Worm (Caenorhabditis elegans) whole organism, late embryonic: Measurements from ENCODE around the gene dhcr-7.

Source experiments
- T23F11.4 ChIP-seq: fragments of 200-800 bp; sonication (Bioruptor generic); optimal IDR thresholded peaks from 2 replicates; lab custom pipeline; 2018; ENCODE audit warnings: mild to moderate bottlenecking, missing genetic modification characterization, missing compliant biosample characterization
- ceh-18 ChIP-seq: sonication (generic microtip); optimal IDR thresholded peaks from 2 replicates; lab custom pipeline; 2016; ENCODE audit warnings: missing genetic modification characterization, missing compliant biosample characterization
- ceh-19 ChIP-seq: fragments of 200-800 bp; sonication (Bioruptor generic); optimal IDR thresholded peaks from 2 replicates; lab custom pipeline; 2018; ENCODE audit warnings: mild to moderate bottlenecking, missing genetic modification characterization, missing compliant biosample characterization
- ceh-24 ChIP-seq: sonication (generic microtip); optimal IDR thresholded peaks from 2 replicates; lab custom pipeline; 2016; ENCODE audit warnings: mild to moderate bottlenecking, missing genetic modification characterization, missing compliant biosample characterization
- ceh-30 ChIP-seq: fragments of 150-350 bp; optimal IDR thresholded peaks from 2 replicates; lab custom pipeline; 2014; ENCODE audit warnings: missing biosample characterization, missing genetic modification characterization
- ceh-48 ChIP-seq: sonication (generic microtip); optimal IDR thresholded peaks from 2 replicates; lab custom pipeline; 2016; ENCODE audit warnings: missing genetic modification characterization, inconsistent platforms, missing compliant biosample characterization
- ceh-6 ChIP-seq: fragments of 200-800 bp; sonication (Bioruptor generic); optimal IDR thresholded peaks from 2 replicates; lab custom pipeline; 2018; ENCODE audit warnings: mild to moderate bottlenecking, missing genetic modification characterization, missing compliant biosample characterization
- ceh-9 ChIP-seq: sonication (generic microtip); optimal IDR thresholded peaks from 2 replicates; lab custom pipeline; 2016; ENCODE audit warnings: mild to moderate bottlenecking, missing genetic modification characterization, inconsistent platforms, missing compliant biosample characterization
- dve-1 ChIP-seq: sonication (generic microtip); optimal IDR thresholded peaks from 2 replicates; lab custom pipeline; 2017; ENCODE audit warnings: antibody characterized with exemption, mild to moderate bottlenecking, missing genetic modification characterization, missing compliant biosample characterization
- elt-2 ChIP-seq: sonication (generic microtip); optimal IDR thresholded peaks from 2 replicates; lab custom pipeline; 2016; ENCODE audit warnings: missing genetic modification reagents, missing genetic modification characterization, missing compliant biosample characterization
- elt-4 ChIP-seq: sonication (generic microtip); optimal IDR thresholded peaks from 2 replicates; lab custom pipeline; 2016; ENCODE audit warnings: missing genetic modification characterization, missing compliant biosample characterization
- ets-4 ChIP-seq: sonication (generic microtip); optimal IDR thresholded peaks from 2 replicates; lab custom pipeline; 2016; ENCODE audit warnings: missing genetic modification characterization, missing compliant biosample characterization
- hlh-13 ChIP-seq: fragments of 200-800 bp; sonication (Bioruptor generic); optimal IDR thresholded peaks from 2 replicates; lab custom pipeline; 2018; ENCODE audit warnings: mild to moderate bottlenecking, missing genetic modification characterization, missing compliant biosample characterization
- hlh-6 ChIP-seq: sonication (generic microtip); optimal IDR thresholded peaks from 2 replicates; lab custom pipeline; 2016; ENCODE audit warnings: missing genotype, missing genetic modification characterization, missing compliant biosample characterization
- lim-6 ChIP-seq: sonication (generic microtip); optimal IDR thresholded peaks from 2 replicates; lab custom pipeline; 2016; ENCODE audit warnings: missing genetic modification characterization, missing compliant biosample characterization
- nfya-1 ChIP-seq: sonication (generic microtip); optimal IDR thresholded peaks from 2 replicates; lab custom pipeline; 2017; ENCODE audit warnings: missing genetic modification characterization, mild to moderate bottlenecking, missing compliant biosample characterization, antibody characterized with exemption, moderate library complexity
- pag-3 ChIP-seq: sonication (generic microtip); optimal IDR thresholded peaks from 2 replicates; lab custom pipeline; 2016; ENCODE audit warnings: missing compliant biosample characterization, missing genetic modification characterization, borderline replicate concordance
- pat-9 ChIP-seq: fragments of 200-800 bp; sonication (Bioruptor generic); optimal IDR thresholded peaks from 2 replicates; lab custom pipeline; 2018; ENCODE audit warnings: mild to moderate bottlenecking, missing genetic modification characterization, moderate library complexity, missing compliant biosample characterization
- pha-2 ChIP-seq: sonication (generic microtip); optimal IDR thresholded peaks from 2 replicates; lab custom pipeline; 2017; ENCODE audit warnings: mild to moderate bottlenecking, missing genetic modification characterization, missing compliant biosample characterization
- pqm-1 ChIP-seq: sonication (generic microtip); optimal IDR thresholded peaks from 2 replicates; lab custom pipeline; 2016; ENCODE audit warnings: missing genetic modification characterization, missing compliant biosample characterization
- pros-1 ChIP-seq: fragments of 150-350 bp; optimal IDR thresholded peaks from 2 replicates; lab custom pipeline; 2014; ENCODE audit warnings: missing biosample characterization, missing genetic modification reagents, missing genetic modification characterization
- rnt-1 ChIP-seq: sonication (generic microtip); optimal IDR thresholded peaks from 2 replicates; lab custom pipeline; 2016; ENCODE audit warnings: missing genetic modification characterization, missing compliant biosample characterization
- sdc-2 ChIP-seq: sonication (generic microtip); optimal IDR thresholded peaks from 2 replicates; lab custom pipeline; 2016; ENCODE audit warnings: missing genotype, missing genetic modification characterization, missing compliant biosample characterization
- syd-9 ChIP-seq: sonication (generic microtip); optimal IDR thresholded peaks from 2 replicates; lab custom pipeline; 2016; ENCODE audit warnings: mild to moderate bottlenecking, missing genetic modification characterization, moderate library complexity, missing compliant biosample characterization
- tbx-2 ChIP-seq: sonication (generic microtip); optimal IDR thresholded peaks from 2 replicates; lab custom pipeline; 2016; ENCODE audit warnings: missing genetic modification characterization, missing compliant biosample characterization
- tbx-7 ChIP-seq: sonication (generic microtip); optimal IDR thresholded peaks from 2 replicates; lab custom pipeline; 2016; ENCODE audit warnings: missing genotype, missing genetic modification characterization, missing compliant biosample characterization
- ttx-3 ChIP-seq: sonication (generic microtip); optimal IDR thresholded peaks from 2 replicates; lab custom pipeline; 2016; ENCODE audit warnings: missing genetic modification reagents, missing genetic modification characterization, missing compliant biosample characterization
- unc-3 ChIP-seq, 2 experiments: fragments of 200-800 bp in 1 of 2; sonication (Bioruptor generic) in 1 of 2; sonication (generic microtip) in 1 of 2; conservative IDR thresholded peaks in 1 of 2; optimal IDR thresholded peaks in 1 of 2; 2 replicates each; pipeline versions ENCODE4 v1.3.6 to Lab custom; 2016 to 2022; ENCODE audit warnings: missing compliant biosample characterization in 2 of 2, missing genetic modification characterization in 2 of 2, missing genetic modification reagents in 1 of 2
- unc-86 ChIP-seq: sonication (generic microtip); optimal IDR thresholded peaks from 2 replicates; lab custom pipeline; 2016; ENCODE audit warnings: missing genetic modification characterization, missing compliant biosample characterization
- zip-5 ChIP-seq: sonication (generic microtip); optimal IDR thresholded peaks from 2 replicates; lab custom pipeline; 2016; ENCODE audit warnings: missing genetic modification characterization, missing compliant biosample characterization

The dhcr-7 gene

DNA sequence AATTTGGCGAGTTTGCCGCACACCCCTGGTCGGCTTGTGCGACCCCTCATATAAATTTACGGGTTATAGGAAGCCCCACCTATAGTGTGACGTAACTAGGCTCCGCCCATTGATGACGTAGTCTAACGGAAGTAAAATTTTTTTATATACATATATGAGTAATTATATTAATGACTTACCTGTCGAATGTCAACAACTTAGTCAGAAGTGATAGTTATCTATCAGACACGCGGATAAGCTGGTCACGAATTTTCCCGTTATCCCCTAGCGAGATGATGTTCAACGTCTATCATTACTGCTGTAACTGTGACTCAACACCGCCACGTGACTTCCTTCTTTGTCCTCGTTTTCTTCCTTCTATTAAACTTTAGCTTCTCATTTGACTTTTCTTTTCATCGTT lies 31.4 kb downstream of the dhcr-7 start, which contains the start of gene srd-70:
TSS of gene srd-70 (plus strand) at position 301 of the 400 bp plus-strand sequence.
- TF ChIP-seq ets-4 (tag; lab: Kevin White, UChicago), result no peak
- TF ChIP-seq pat-9 (tag; lab: Kevin White, UChicago), result no peak
- TF ChIP-seq ceh-9, result no peak
- no peak for TF ChIP-seq tbx-7 (tag; lab: Kevin White, UChicago)
- TF ChIP-seq ceh-30 (tag; lab: Kevin White, UChicago), result no peak
- no peak for TF ChIP-seq hlh-6
- TF ChIP-seq ceh-19 (GFP tag; lab: Kevin White, UChicago), result no peak
- TF ChIP-seq ceh-48, result no peak
- no peak for TF ChIP-seq hlh-13 (GFP tag; lab: Kevin White, UChicago)
- no peak for TF ChIP-seq ceh-6
- TF ChIP-seq rnt-1 (tag; lab: Kevin White, UChicago), result no peak
- no peak for TF ChIP-seq elt-2 (tag; lab: Kevin White, UChicago)

DNA sequence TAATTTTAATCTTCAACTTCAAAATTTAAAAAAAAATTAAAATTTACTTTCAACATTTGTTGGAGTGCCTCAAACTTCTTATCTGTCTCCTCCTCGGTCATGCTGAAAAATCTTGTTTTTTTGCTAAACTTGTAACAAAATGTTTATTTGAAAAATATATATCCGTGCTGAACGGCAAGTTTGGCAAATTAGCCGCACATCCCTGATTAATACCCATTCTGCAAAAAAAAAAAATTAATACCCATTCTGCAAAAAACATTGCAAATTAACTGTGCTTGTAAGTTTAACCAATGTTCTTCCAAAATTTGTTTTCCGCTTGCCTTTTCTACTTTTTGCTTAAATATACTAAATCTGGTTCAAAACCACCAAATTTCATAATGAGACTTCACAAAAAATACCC lies 32.1 kb downstream of the dhcr-7 start, which contains the start of gene F48F5.6:
TSS of gene F48F5.6 (minus strand) at position 101 of the 400 bp plus-strand sequence.
- TF ChIP-seq pag-3 (tag; lab: Kevin White, UChicago) (no peak), zip-5 (tag; lab: Kevin White, UChicago) (no peak), ttx-3 (no peak), nfya-1 (no peak), T23F11.4 (GFP tag; lab: Kevin White, UChicago) (no peak), tbx-2 (tag; lab: Kevin White, UChicago) (no peak), elt-4 (tag; lab: Kevin White, UChicago) (no peak), pros-1 (tag; lab: Kevin White, UChicago) (no peak), dve-1 (tag; lab: Kevin White, UChicago) (no peak), unc-3 (GFP tag; conservative IDR thresholded peaks at IDR 0.05; lab: Robert Waterston, UW) (no peak), unc-3 (tag; optimal IDR thresholded peaks at IDR 0.05; lab: Kevin White, UChicago) (no peak), pqm-1 (tag; lab: Kevin White, UChicago) (no peak), syd-9 (tag; lab: Kevin White, UChicago) (no peak), lim-6 (tag; lab: Kevin White, UChicago) (no peak)

DNA sequence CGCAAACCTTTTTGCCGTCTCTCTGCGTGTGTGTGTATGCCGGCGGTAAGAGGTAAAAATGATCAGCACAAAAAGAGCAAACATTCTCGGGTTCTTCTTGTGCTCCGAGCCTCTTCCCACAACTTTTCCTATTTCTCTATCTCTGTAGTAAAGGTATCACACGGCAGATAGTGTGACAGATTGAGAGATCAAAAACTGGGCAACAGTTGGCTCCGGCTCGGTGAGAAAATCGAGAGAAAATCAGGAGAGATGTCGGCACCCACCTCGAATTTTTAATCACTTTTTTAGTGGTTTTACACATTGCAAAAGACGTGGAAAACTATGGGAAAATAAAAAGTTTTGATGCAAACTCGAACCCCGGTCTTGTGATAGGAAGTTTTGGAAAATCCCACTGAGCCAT lies 33.4 kb downstream of the dhcr-7 start:
- TF ChIP-seq ceh-18, result peak; percentile 37
- no peak for TF ChIP-seq ceh-24 (tag; lab: Kevin White, UChicago)

DNA sequence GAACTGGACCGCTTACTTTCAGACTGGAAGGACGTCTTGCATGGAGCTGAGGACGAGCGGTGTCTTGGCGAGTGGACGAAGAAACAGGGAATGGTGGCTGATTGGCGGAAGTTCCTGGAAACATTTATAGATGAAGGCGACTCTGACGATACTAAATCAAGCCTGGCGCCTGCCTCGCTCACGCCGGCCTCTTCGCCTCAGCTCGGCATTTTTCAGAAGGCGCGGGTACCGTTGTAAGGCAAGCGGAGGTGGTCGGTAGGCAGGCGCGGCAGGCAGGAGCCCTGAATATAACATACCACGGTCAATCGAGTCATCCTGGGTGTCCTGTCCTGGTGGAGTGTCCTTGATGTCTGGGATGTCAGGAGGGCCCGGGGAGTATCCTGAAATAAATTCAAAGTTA lies 39.3 kb downstream of the dhcr-7 start:
- TF ChIP-seq unc-86 (no peak), sdc-2 (tag; lab: Kevin White, UChicago) (no peak)
- TF ChIP-seq, all 69 proteins: peak for 0

DNA sequence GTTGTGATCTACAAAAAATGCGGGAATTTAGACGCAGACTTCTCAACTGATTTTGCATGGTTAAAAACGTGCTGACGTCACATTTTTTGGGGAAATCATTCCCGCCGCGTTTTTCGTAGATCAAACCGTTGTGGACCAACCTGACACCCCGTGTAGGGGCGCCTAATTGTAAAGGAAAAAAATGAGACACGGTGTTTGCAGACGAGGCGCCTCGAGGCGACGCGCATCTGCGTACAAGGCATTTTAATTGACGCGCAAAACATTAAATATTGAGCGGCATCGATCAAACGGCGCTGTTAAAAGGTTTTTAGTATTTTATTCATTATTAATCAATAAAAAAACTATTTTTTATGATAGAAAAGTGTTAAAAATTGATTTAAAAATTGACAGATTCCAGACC lies 53.8 kb downstream of the dhcr-7 start:
- TF ChIP-seq pha-2, result peak; percentile 54
